Worm (Caenorhabditis elegans) whole organism, midembryonic: ENCODE data around the gene ppm-1.D.

Source experiments
- cog-1 ChIP-seq: sonication (generic microtip); optimal IDR thresholded peaks from 2 replicates; lab custom pipeline; 2016; ENCODE audit warnings: missing genetic modification characterization, missing compliant biosample characterization
- flt-1 ChIP-seq: fragments of 200-800 bp; sonication (Bioruptor generic); IDR thresholded peaks from 2 replicates; pipeline ENCODE4 v1.3.6; 2022; ENCODE audit warnings: missing genetic modification characterization, missing compliant biosample characterization
- med-1 ChIP-seq: sonication (generic microtip); optimal IDR thresholded peaks from 2 replicates; lab custom pipeline; 2017; ENCODE audit warnings: missing genetic modification characterization, mild to moderate bottlenecking, missing compliant biosample characterization, antibody characterized with exemption, missing genetic modification reagents; ENCODE audit not compliant: insufficient read depth
- tab-1 ChIP-seq: fragments of 200-800 bp; sonication (Bioruptor generic); IDR thresholded peaks from 2 replicates; pipeline ENCODE4 v1.3.6; 2022; ENCODE audit warnings: missing genetic modification characterization, missing compliant biosample characterization
- ztf-23 ChIP-seq: fragments of 200-800 bp; sonication (Bioruptor generic); IDR thresholded peaks from 2 replicates; pipeline ENCODE4 v1.3.6; 2022; ENCODE audit warnings: missing genetic modification reagents, missing genetic modification characterization, missing compliant biosample characterization

ce11 chrIII:2313985-2314494 is 17.3 kb upstream of the ppm-1.D start, which contains the start of the genes fbxa-66 and iffb-1:
- TF ChIP-seq ztf-23 (GFP tag; lab: Robert Waterston, UW) (no peak), tab-1 (no peak), flt-1 (GFP tag; lab: Robert Waterston, UW) (no peak), cog-1 (tag; lab: Kevin White, UChicago) (no peak), med-1 (GFP tag; lab: Kevin White, UChicago) (no peak)
